Worm (Caenorhabditis elegans): ENCODE measurements around the gene chca-1.
A peak's percentile ranks its signal among the peaks of the same experiment; 100 is the strongest.

DNA sequence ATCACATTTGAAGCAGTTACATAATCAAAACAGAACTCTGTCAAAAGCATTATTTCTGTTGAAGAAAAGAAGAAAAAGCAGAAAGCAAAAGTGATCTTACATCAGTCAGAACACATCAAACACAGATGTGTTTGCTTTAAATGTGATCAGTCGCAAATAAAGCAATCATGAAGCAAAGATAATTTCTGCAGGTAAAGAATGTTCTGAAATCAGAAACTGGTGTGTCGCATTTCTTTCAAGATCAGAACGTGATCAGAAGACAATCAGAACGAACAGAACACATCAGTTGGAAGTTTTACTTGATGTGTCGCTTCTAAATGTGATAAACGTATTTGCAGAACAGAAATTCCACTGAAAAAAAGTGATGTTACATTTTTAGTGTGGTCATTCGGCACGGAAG is 47.9 kb downstream of the chca-1 start:
- TF ChIP-seq jun-1 (tag; optimal IDR thresholded peaks at IDR 0.05), result no peak
- TF ChIP-seq fkh-10 (GFP tag; optimal IDR thresholded peaks at IDR 0.05), result no peak
- no peak for TF ChIP-seq snpc-4 (tag; optimal IDR thresholded peaks at IDR 0.05)
- peak; percentile 22 for TF ChIP-seq pha-4 (tag; optimal IDR thresholded peaks at IDR 0.05)
- TF ChIP-seq ztf-11 (tag; optimal IDR thresholded peaks at IDR 0.05), result no peak
- no peak for TF ChIP-seq nhr-23 (tag; optimal IDR thresholded peaks at IDR 0.05)
- no peak for TF ChIP-seq egl-27 (tag; optimal IDR thresholded peaks at IDR 0.05)
- no peak for TF ChIP-seq mdl-1 (tag; optimal IDR thresholded peaks at IDR 0.05)
- TF ChIP-seq nhr-11 (tag; optimal IDR thresholded peaks at IDR 0.05), result no peak
- TF ChIP-seq nhr-237 (tag; optimal IDR thresholded peaks at IDR 0.05), result no peak
- no peak for TF ChIP-seq nhr-12 (tag; optimal IDR thresholded peaks at IDR 0.05)
- TF ChIP-seq unc-62 (GFP tag; optimal IDR thresholded peaks at IDR 0.05), result no peak
- TF ChIP-seq lin-15B (tag; optimal IDR thresholded peaks at IDR 0.05), result no peak
